Fruit fly (Drosophila melanogaster): ENCODE measurements around the gene Fum3.

Gene Fum3

dm6 chr3L:11448935-11449334, 16.7 kb downstream of the Fum3 start (continued):
- no peak for TF ChIP-seq Poxn (GFP tag; IDR thresholded peaks at IDR 0.05)
- TF ChIP-seq CG11696 (GFP tag; IDR thresholded peaks at IDR 0.05) = no peak
- no peak for TF ChIP-seq Trl (optimal IDR thresholded peaks at IDR 0.05)
- peak; percentile 63 for TF ChIP-seq Trl (GFP tag; optimal IDR thresholded peaks at IDR 0.05)
- no peak for TF ChIP-seq ssp (GFP tag; IDR thresholded peaks at IDR 0.05)
- TF ChIP-seq nerfin-2 (GFP tag; IDR thresholded peaks at IDR 0.05; ENCODE audit: partially characterized antibody) = no peak
- TF ChIP-seq Xrp1 (GFP tag; IDR thresholded peaks at IDR 0.05) = peak; percentile 66
- TF ChIP-seq CG31441 (GFP tag; IDR thresholded peaks at IDR 0.05) = peak; percentile 51; the same call in 1 of the 2 replicates
- no peak for TF ChIP-seq Deaf1 (tag; optimal IDR thresholded peaks at IDR 0.05)
- TF ChIP-seq CG17186 (GFP tag; optimal IDR thresholded peaks at IDR 0.05) = no peak
- TF ChIP-seq CG30020 (tag; optimal IDR thresholded peaks at IDR 0.05) = no peak
- TF ChIP-seq Awh (GFP tag; IDR thresholded peaks at IDR 0.05) = no peak
- peak; percentile 52 for TF ChIP-seq Hsf (GFP tag; optimal IDR thresholded peaks at IDR 0.05)
- peak; percentile 47; the same call in 1 of the 2 replicates for TF ChIP-seq CG3847 (GFP tag; IDR thresholded peaks at IDR 0.05)
- no peak for TF ChIP-seq CG11085 (GFP tag; IDR thresholded peaks at IDR 0.05)
- peak; percentile 41 for TF ChIP-seq Sry-δ (GFP tag; optimal IDR thresholded peaks at IDR 0.05)
- TF ChIP-seq Ets65A (GFP tag) = peak; percentile 97
- TF ChIP-seq CG12299 (tag; optimal IDR thresholded peaks at IDR 0.05) = no peak
- peak; percentile 50; the same call in 1 of the 2 replicates for TF ChIP-seq CG9215 (GFP tag; IDR thresholded peaks at IDR 0.05)
- no peak for TF ChIP-seq prd (optimal IDR thresholded peaks at IDR 0.05)
- peak; percentile 81 for TF ChIP-seq prd (GFP tag; IDR thresholded peaks at IDR 0.05)
- TF ChIP-seq CG9437 (GFP tag; optimal IDR thresholded peaks at IDR 0.05) = no peak
- TF ChIP-seq CG4328 (GFP tag; optimal IDR thresholded peaks at IDR 0.05) = no peak
- peak; percentile 66 for TF ChIP-seq Blimp-1 (GFP tag; optimal IDR thresholded peaks at IDR 0.05)
- no peak for TF ChIP-seq Vsx1 (GFP tag; optimal IDR thresholded peaks at IDR 0.05)
- TF ChIP-seq cas (GFP tag; IDR thresholded peaks at IDR 0.05) = no peak
- no peak for TF ChIP-seq ham (GFP tag; IDR thresholded peaks at IDR 0.05)
- TF ChIP-seq peb (GFP tag; IDR thresholded peaks at IDR 0.05) = no peak
- no peak for TF ChIP-seq inv (GFP tag; IDR thresholded peaks at IDR 0.05; ENCODE audit: partially characterized antibody)
- peak; percentile 52 for TF ChIP-seq Fer3 (tag; optimal IDR thresholded peaks at IDR 0.05)
- TF ChIP-seq fu2 (GFP tag; optimal IDR thresholded peaks at IDR 0.05) = peak; percentile 28
- no peak for TF ChIP-seq YL-1 (GFP tag; optimal IDR thresholded peaks at IDR 0.05)
- peak; percentile 40 for TF ChIP-seq Mes4 (GFP tag; optimal IDR thresholded peaks at IDR 0.05)
- TF ChIP-seq CG13123 (GFP tag; optimal IDR thresholded peaks at IDR 0.05) = peak; percentile 0
- no peak for TF ChIP-seq en (GFP tag; optimal IDR thresholded peaks at IDR 0.05)
- TF ChIP-seq zf30C (GFP tag; optimal IDR thresholded peaks at IDR 0.05) = no peak
- TF ChIP-seq Spps (tag; optimal IDR thresholded peaks at IDR 0.05) = no peak
- peak; percentile 47; the same call in 1 of the 2 replicates for TF ChIP-seq E2f2 (GFP tag; IDR thresholded peaks at IDR 0.05)
- TF ChIP-seq grau (tag; optimal IDR thresholded peaks at IDR 0.05) = peak; percentile 21
- peak; percentile 51; the same call in 1 of the 2 replicates for TF ChIP-seq ttk (GFP tag; IDR thresholded peaks at IDR 0.05)
- TF ChIP-seq bbx (GFP tag; IDR thresholded peaks at IDR 0.05; ENCODE audit: partially characterized antibody) = no peak
- TF ChIP-seq CG13287 (GFP tag; IDR thresholded peaks at IDR 0.05; ENCODE audit: partially characterized antibody) = no peak

dm6 chr3L:11448349-11448748, 17.3 kb downstream of the Fum3 start:
- TF ChIP-seq bsh (GFP tag; optimal IDR thresholded peaks at IDR 0.05) (peak in 1 of 2 experiments; percentile 53), Doc2 (GFP tag; IDR thresholded peaks at IDR 0.05) (no peak), corto (GFP tag; optimal IDR thresholded peaks at IDR 0.05) (no peak), Drgx (GFP tag; IDR thresholded peaks at IDR 0.05) (peak; percentile 74), Xbp1 (GFP tag; optimal IDR thresholded peaks at IDR 0.05) (no peak)

Data from whole organism, embryonic.